Fruit fly (Drosophila melanogaster) whole organism, wandering third instar larva: ENCODE results near the gene CG13137.

ENCODE experiments used
- CG32264 ChIP-seq: fragments of 200-800 bp; sonication (Bioruptor generic); optimal IDR thresholded peaks from 2 replicates; lab custom pipeline; 2016; ENCODE audit warnings: missing biosample characterization, missing genetic modification characterization
- Dif ChIP-seq: fragments of 200-275, 200-300 bp; sonication (Bioruptor generic); optimal IDR thresholded peaks from 2 replicates; lab custom pipeline; 2018; ENCODE audit warnings: missing biosample characterization, missing genetic modification characterization; ENCODE audit not compliant: partially characterized antibody
- Mio ChIP-seq: sonication (Bioruptor generic); optimal IDR thresholded peaks from 2 replicates; lab custom pipeline; 2016; ENCODE audit warnings: missing biosample characterization, missing genetic modification characterization
- OdsH ChIP-seq: fragments of 200-800 bp; sonication (Bioruptor generic); optimal IDR thresholded peaks from 2 replicates; lab custom pipeline; 2016; ENCODE audit warnings: missing biosample characterization, mild to moderate bottlenecking, missing genetic modification characterization
- brk ChIP-seq: fragments of 200-800 bp; sonication (Bioruptor generic); optimal IDR thresholded peaks from 2 replicates; lab custom pipeline; 2016; ENCODE audit warnings: missing biosample characterization, mild to moderate bottlenecking, missing genetic modification characterization
- lola ChIP-seq: fragments of >200 bp; optimal IDR thresholded peaks from 2 replicates; lab custom pipeline; 2017; ENCODE audit warnings: missing biosample characterization, missing genetic modification characterization
- pan ChIP-seq: fragments of >200 bp; optimal IDR thresholded peaks from 2 replicates; lab custom pipeline; 2017
- sage ChIP-seq: fragments of 200-800 bp; sonication (Bioruptor generic); optimal IDR thresholded peaks from 2 replicates; lab custom pipeline; 2016; ENCODE audit warnings: missing biosample characterization, mild to moderate bottlenecking, missing genetic modification characterization
- usp ChIP-seq: fragments of >200 bp; optimal IDR thresholded peaks from 2 replicates; lab custom pipeline; 2017; ENCODE audit warnings: missing biosample characterization, missing genetic modification characterization

DNA sequence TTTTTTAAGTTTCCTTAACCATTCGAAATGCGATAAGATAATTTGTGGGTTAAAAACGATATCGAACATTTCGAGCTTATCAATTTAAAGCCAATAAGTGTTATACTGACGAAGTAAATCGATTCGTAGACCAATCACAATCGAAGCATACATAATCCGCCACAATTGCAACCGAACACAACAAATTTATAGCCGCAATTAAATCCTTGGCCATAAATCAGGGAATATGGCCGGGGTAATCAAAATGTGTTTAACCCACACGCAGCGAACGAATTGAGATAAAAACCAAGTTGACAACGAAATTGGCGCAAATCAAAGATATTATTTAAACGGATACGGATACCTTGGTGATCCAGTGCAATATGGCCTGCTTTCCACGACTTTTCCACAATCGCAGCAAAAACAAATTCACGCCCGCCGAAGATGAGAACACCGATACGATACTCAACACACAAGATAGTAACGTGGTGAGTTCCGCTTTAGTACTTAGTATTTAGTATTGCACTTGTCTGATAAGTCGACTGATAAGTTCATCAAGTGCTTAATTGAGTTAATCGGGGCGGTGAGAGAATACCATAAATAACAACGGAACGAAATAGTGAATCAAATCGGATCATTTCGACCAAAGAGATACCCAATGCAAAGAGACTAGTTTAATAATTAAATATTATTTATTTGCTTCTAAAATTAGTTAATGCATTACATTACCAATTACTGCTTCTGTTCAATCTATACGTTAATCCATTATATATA is 25.6 kb upstream of the CG13137 start:
- TF ChIP-seq brk (GFP tag; lab: Kevin White, UChicago) (no peak), sage (GFP tag; lab: Kevin White, UChicago) (no peak), lola (GFP tag; lab: Kevin White, UChicago) (no peak), Dif (GFP tag; lab: Kevin White, UChicago) (no peak), pan (no peak), usp (GFP tag; lab: Kevin White, UChicago) (no peak), OdsH (GFP tag; lab: Kevin White, UChicago) (no peak), CG32264 (no peak), Mio (GFP tag; lab: Kevin White, UChicago) (no peak)
